Worm (Caenorhabditis elegans) whole organism, L3 larva: ENCODE results near the gene B0244.4.
A peak's percentile ranks its signal among the peaks of the same experiment; 100 is the strongest.

Experiments
- R02D3.7 ChIP-seq: fragments of 150-350 bp; optimal IDR thresholded peaks from 2 replicates; lab custom pipeline; 2014; ENCODE audit warnings: missing biosample characterization, missing genetic modification characterization
- aly-2 ChIP-seq: fragments of 150-350 bp; optimal IDR thresholded peaks from 2 replicates; lab custom pipeline; 2014; ENCODE audit warnings: missing biosample characterization, missing genetic modification characterization
- ama-1 ChIP-seq: fragments of 150-350 bp; optimal IDR thresholded peaks from 2 replicates; lab custom pipeline; 2018
- ceh-28 ChIP-seq: fragments of 150-350 bp; optimal IDR thresholded peaks from 2 replicates; lab custom pipeline; 2014; ENCODE audit warnings: missing biosample characterization, missing genetic modification reagents, missing genetic modification characterization
- ceh-82 ChIP-seq: fragments of 150-350 bp; optimal IDR thresholded peaks from 2 replicates; lab custom pipeline; 2014; ENCODE audit warnings: missing biosample characterization, missing genetic modification characterization
- ceh-9 ChIP-seq: sonication (generic microtip); optimal IDR thresholded peaks from 2 replicates; lab custom pipeline; 2018; ENCODE audit warnings: missing biosample characterization, missing genetic modification characterization
- daf-12 ChIP-seq: fragments of 150-350 bp; optimal IDR thresholded peaks from 2 replicates; lab custom pipeline; 2014; ENCODE audit warnings: missing biosample characterization, missing genetic modification reagents, missing genetic modification characterization
- egl-27 ChIP-seq: sonication (generic microtip); optimal IDR thresholded peaks from 4 replicates; lab custom pipeline; 2017; ENCODE audit warnings: missing biosample characterization, missing genetic modification reagents, missing genetic modification characterization
- egl-5 ChIP-seq: fragments of 150-350 bp; optimal IDR thresholded peaks from 2 replicates; lab custom pipeline; 2017; ENCODE audit warnings: missing biosample characterization, missing genetic modification reagents, missing genetic modification characterization, inconsistent platforms
- elt-2 ChIP-seq: sonication (generic microtip); optimal IDR thresholded peaks from 2 replicates; lab custom pipeline; 2016; ENCODE audit warnings: missing genetic modification reagents, mild to moderate bottlenecking, missing genetic modification characterization, missing compliant biosample characterization
- eor-1 ChIP-seq, 2 experiments: fragments of 150-350 bp; optimal IDR thresholded peaks; 2 replicates each; lab custom pipeline; 2014 to 2018; ENCODE audit warnings: missing biosample characterization in 2 of 2, missing genetic modification characterization in 2 of 2
- fkh-10 ChIP-seq: sonication (generic microtip); optimal IDR thresholded peaks from 2 replicates; lab custom pipeline; 2017; ENCODE audit warnings: missing biosample characterization, missing genetic modification reagents, missing genetic modification characterization
- fos-1 ChIP-seq: fragments of 150-350 bp; optimal IDR thresholded peaks from 2 replicates; lab custom pipeline; 2014; ENCODE audit warnings: missing biosample characterization, missing genetic modification characterization
- hmg-11 ChIP-seq: sonication (generic microtip); optimal IDR thresholded peaks from 2 replicates; lab custom pipeline; 2016; ENCODE audit warnings: missing genetic modification characterization, missing compliant biosample characterization
- jun-1 ChIP-seq: fragments of 150-350 bp; optimal IDR thresholded peaks from 2 replicates; lab custom pipeline; 2014; ENCODE audit warnings: missing biosample characterization, missing genetic modification reagents, missing genetic modification characterization
- lin-15B ChIP-seq: fragments of 150-350 bp; optimal IDR thresholded peaks from 2 replicates; lab custom pipeline; 2014; ENCODE audit warnings: missing biosample characterization, missing genetic modification characterization
- lin-39 ChIP-seq: fragments of 150-350 bp; optimal IDR thresholded peaks from 2 replicates; lab custom pipeline; 2018; ENCODE audit warnings: missing biosample characterization, missing genetic modification reagents, missing genetic modification characterization
- lsy-12 ChIP-seq: sonication (generic microtip); optimal IDR thresholded peaks from 2 replicates; lab custom pipeline; 2016; ENCODE audit warnings: mild to moderate bottlenecking, missing genetic modification characterization, missing compliant biosample characterization
- nfya-1 ChIP-seq: sonication (generic microtip); optimal IDR thresholded peaks from 2 replicates; lab custom pipeline; 2017; ENCODE audit warnings: missing genetic modification characterization, mild to moderate bottlenecking, missing compliant biosample characterization, antibody characterized with exemption, moderate library complexity; ENCODE audit not compliant: insufficient read depth
- nhr-11 ChIP-seq: fragments of 150-350 bp; optimal IDR thresholded peaks from 2 replicates; lab custom pipeline; 2014; ENCODE audit warnings: missing biosample characterization, missing genetic modification characterization
- nhr-12 ChIP-seq: fragments of 150-350 bp; optimal IDR thresholded peaks from 2 replicates; lab custom pipeline; 2014; ENCODE audit warnings: missing biosample characterization, missing genetic modification characterization
- nhr-23 ChIP-seq: fragments of 150-350 bp; optimal IDR thresholded peaks from 2 replicates; lab custom pipeline; 2014; ENCODE audit warnings: missing biosample characterization, missing genetic modification reagents, missing genetic modification characterization
- nhr-237 ChIP-seq: fragments of 150-350 bp; optimal IDR thresholded peaks from 2 replicates; lab custom pipeline; 2014; ENCODE audit warnings: missing biosample characterization, missing genetic modification characterization
- nhr-25 ChIP-seq: sonication (generic microtip); optimal IDR thresholded peaks from 2 replicates; lab custom pipeline; 2017; ENCODE audit warnings: missing biosample characterization, missing genetic modification characterization
- nhr-28 ChIP-seq: fragments of 150-350 bp; optimal IDR thresholded peaks from 2 replicates; lab custom pipeline; 2014; ENCODE audit warnings: missing biosample characterization, missing genetic modification characterization
- nhr-43 ChIP-seq: sonication (generic microtip); optimal IDR thresholded peaks from 2 replicates; lab custom pipeline; 2016; ENCODE audit warnings: mild to moderate bottlenecking, missing genetic modification characterization, missing compliant biosample characterization; ENCODE audit not compliant: poor library complexity, severe bottlenecking
- nhr-67 ChIP-seq: fragments of 150-350 bp; optimal IDR thresholded peaks from 2 replicates; lab custom pipeline; 2014; ENCODE audit warnings: missing biosample characterization, missing genetic modification characterization
- nhr-77 ChIP-seq: fragments of 150-350 bp; optimal IDR thresholded peaks from 2 replicates; lab custom pipeline; 2014; ENCODE audit warnings: missing biosample characterization, missing genetic modification characterization
- pha-4 ChIP-seq: fragments of 150-350 bp; optimal IDR thresholded peaks from 2 replicates; lab custom pipeline; 2014; ENCODE audit warnings: missing biosample characterization, missing genetic modification reagents, missing genetic modification characterization
- pqm-1 ChIP-seq: fragments of 150-350 bp; optimal IDR thresholded peaks from 2 replicates; lab custom pipeline; 2017; ENCODE audit warnings: missing biosample characterization, missing genetic modification characterization, inconsistent platforms
- sea-2 ChIP-seq: fragments of 150-350 bp; sonication (generic microtip); optimal IDR thresholded peaks from 4 replicates; lab custom pipeline; 2014; ENCODE audit warnings: missing biosample characterization, missing genetic modification reagents, missing genetic modification characterization
- skn-1 ChIP-seq: fragments of 150-350 bp; optimal IDR thresholded peaks from 2 replicates; lab custom pipeline; 2014; ENCODE audit warnings: missing biosample characterization, missing genetic modification characterization
- snpc-4 ChIP-seq: fragments of 150-350 bp; optimal IDR thresholded peaks from 2 replicates; lab custom pipeline; 2014; ENCODE audit warnings: missing biosample characterization, missing genetic modification characterization
- tbx-2 ChIP-seq: sonication (generic microtip); optimal IDR thresholded peaks from 2 replicates; lab custom pipeline; 2016; ENCODE audit warnings: mild to moderate bottlenecking, missing genetic modification characterization, missing compliant biosample characterization
- unc-39 ChIP-seq: sonication (generic microtip); optimal IDR thresholded peaks from 4 replicates; lab custom pipeline; 2017; ENCODE audit warnings: missing biosample characterization, missing genetic modification characterization
- unc-62 ChIP-seq: fragments of 150-350 bp; sonication (generic microtip); optimal IDR thresholded peaks from 4 replicates; lab custom pipeline; 2014; ENCODE audit warnings: missing biosample characterization, missing genetic modification reagents, missing genetic modification characterization
- zag-1 ChIP-seq: fragments of 150-350 bp; optimal IDR thresholded peaks from 2 replicates; lab custom pipeline; 2014; ENCODE audit warnings: missing biosample characterization, missing genetic modification characterization
- ztf-4 ChIP-seq: fragments of 150-350 bp; optimal IDR thresholded peaks from 2 replicates; lab custom pipeline; 2014; ENCODE audit warnings: missing biosample characterization, missing genetic modification characterization

Gene B0244.4

DNA sequence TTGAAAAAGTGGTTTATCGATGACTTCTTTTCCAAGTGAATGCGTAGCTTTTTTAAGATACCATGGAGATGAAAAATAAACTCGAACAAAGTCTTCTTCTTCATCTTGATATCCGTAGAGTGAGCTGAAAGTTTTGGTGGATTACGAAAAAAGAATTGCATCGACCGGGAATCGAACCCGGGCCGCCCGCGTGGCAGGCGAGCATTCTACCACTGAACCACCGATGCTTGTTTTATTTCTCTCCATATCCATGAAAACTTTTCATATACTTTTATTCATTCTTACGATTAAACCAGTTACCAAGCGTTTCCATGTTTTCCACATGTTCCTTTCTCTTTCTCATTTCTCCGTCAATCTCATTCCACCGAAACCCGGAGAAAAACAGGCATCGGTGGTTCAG lies 34.8 kb downstream of the B0244.4 start:
- TF ChIP-seq nhr-67 = no peak
- TF ChIP-seq lin-15B (tag; lab: Kevin White, UChicago) = no peak
- no peak for TF ChIP-seq ceh-9 (tag; lab: Kevin White, UChicago)
- TF ChIP-seq pqm-1 (tag; lab: Kevin White, UChicago) = no peak
- no peak for TF ChIP-seq skn-1
- no peak for TF ChIP-seq aly-2 (tag; lab: Kevin White, UChicago)
- no peak for TF ChIP-seq nhr-12 (tag; lab: Kevin White, UChicago)
- TF ChIP-seq lin-39 (tag; lab: Kevin White, UChicago) = no peak
- no peak for TF ChIP-seq egl-27 (tag; lab: Kevin White, UChicago)
- TF ChIP-seq fos-1 = no peak
- TF ChIP-seq zag-1 (tag; lab: Kevin White, UChicago) = no peak
- TF ChIP-seq, all 47 proteins: peak for 0

DNA sequence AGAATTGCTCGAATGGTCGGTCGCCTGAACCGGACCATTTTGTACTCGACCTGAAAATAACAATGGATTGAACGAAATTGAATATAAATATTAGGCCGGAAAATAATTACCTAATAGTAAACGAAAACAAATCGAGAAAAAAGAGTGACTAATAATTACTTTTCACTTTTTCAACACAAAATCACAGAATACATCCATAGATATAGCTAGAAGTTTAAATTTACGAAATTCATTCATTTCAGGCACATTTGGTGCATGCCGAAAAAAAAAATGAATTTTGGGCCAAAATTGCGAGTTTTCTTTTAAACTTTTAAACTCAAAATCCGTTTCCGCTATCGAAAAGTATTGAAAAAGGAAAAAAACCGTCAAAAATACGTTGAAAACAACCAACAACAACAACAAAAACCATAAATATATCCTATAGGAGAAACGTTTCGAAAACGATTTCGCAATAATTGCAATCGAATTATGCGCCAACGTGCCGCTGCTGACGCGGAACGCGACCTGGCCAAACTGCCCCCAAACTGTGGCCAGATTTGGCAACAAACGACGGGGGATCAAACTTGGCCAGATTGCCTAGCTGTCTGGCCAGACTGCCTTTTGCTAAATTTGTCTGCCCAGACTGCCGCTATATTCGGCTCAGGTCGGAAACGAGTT lies 38.1 kb downstream of the B0244.4 start, which contains the start of gene Y37B11A.3:
TSS of gene Y37B11A.3 (minus strand) at position 51 of the 657 bp plus-strand sequence.
- TF ChIP-seq nhr-11 = peak; percentile 11
- TF ChIP-seq egl-5 (tag; lab: Kevin White, UChicago) = peak; percentile 31
- TF ChIP-seq ceh-28 (tag; lab: Kevin White, UChicago) = peak; percentile 35
- peak; percentile 85 for TF ChIP-seq nhr-25 (tag; lab: Kevin White, UChicago)
- TF ChIP-seq R02D3.7 (tag; lab: Kevin White, UChicago) = peak; percentile 73
- TF ChIP-seq hmg-11 (tag; lab: Kevin White, UChicago) = peak; percentile 77
- peak; percentile 82 for TF ChIP-seq lin-15B (tag; lab: Kevin White, UChicago)
- TF ChIP-seq lsy-12 (tag; lab: Kevin White, UChicago) = peak; percentile 60
- peak; percentile 82 for TF ChIP-seq nfya-1 (tag; lab: Kevin White, UChicago)
- TF ChIP-seq nhr-12 (tag; lab: Kevin White, UChicago) = no peak
- TF ChIP-seq snpc-4 (tag; lab: Kevin White, UChicago) = peak; percentile 58
- peak; percentile 58 for TF ChIP-seq tbx-2 (tag; lab: Kevin White, UChicago)
- no peak for TF ChIP-seq ztf-4 (tag; lab: Kevin White, UChicago)
- no peak for TF ChIP-seq egl-27 (tag; lab: Kevin White, UChicago)
- peak; percentile 37 for TF ChIP-seq elt-2 (tag; lab: Kevin White, UChicago)
- TF ChIP-seq nhr-43 (tag; lab: Kevin White, UChicago) = peak; percentile 74
- peak; percentile 80 for TF ChIP-seq nhr-23 (tag; lab: Kevin White, UChicago)
- peak; percentile 87 for TF ChIP-seq lin-39 (tag; lab: Kevin White, UChicago)
- TF ChIP-seq sea-2 (GFP tag; lab: Kevin White, UChicago) = no peak

DNA sequence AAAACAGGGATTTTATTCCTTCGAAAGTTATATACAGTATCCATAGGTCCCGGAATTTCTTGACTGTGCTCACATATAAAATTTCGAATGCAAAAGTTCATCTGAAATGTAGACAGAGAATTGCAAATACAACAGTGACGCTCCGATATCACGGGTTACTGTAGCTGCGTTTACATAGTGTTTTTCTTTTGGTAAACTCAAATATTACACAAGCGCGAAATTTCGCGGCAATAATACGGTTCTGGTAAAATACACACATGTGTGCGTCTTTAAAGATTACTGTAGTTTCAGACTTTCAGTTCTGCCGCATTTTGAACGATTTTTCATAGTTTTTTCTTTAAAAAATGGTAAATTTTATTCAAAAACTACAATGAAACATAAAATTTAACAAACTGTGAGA lies 43.3 kb downstream of the B0244.4 start, which contains the start of gene rev-3:
TSS of gene rev-3 (minus strand) at position 101 of the 400 bp plus-strand sequence.
- TF ChIP-seq nhr-25 (tag; lab: Kevin White, UChicago) (no peak), jun-1 (tag; lab: Kevin White, UChicago) (no peak), R02D3.7 (tag; lab: Kevin White, UChicago) (no peak), ceh-28 (tag; lab: Kevin White, UChicago) (no peak), unc-62 (GFP tag; lab: Kevin White, UChicago) (no peak), nhr-237 (tag; lab: Kevin White, UChicago) (no peak), eor-1 (tag; optimal IDR thresholded peaks at IDR 0.05; lab: Kevin White, UChicago) (no peak), nhr-28 (tag; lab: Kevin White, UChicago) (no peak), ama-1 (no peak), nhr-43 (tag; lab: Kevin White, UChicago) (no peak), lin-39 (tag; lab: Kevin White, UChicago) (no peak), lsy-12 (tag; lab: Kevin White, UChicago) (no peak), nhr-11 (no peak), nhr-23 (tag; lab: Kevin White, UChicago) (no peak), pha-4 (tag; lab: Kevin White, UChicago) (no peak), snpc-4 (tag; lab: Kevin White, UChicago) (no peak)

DNA sequence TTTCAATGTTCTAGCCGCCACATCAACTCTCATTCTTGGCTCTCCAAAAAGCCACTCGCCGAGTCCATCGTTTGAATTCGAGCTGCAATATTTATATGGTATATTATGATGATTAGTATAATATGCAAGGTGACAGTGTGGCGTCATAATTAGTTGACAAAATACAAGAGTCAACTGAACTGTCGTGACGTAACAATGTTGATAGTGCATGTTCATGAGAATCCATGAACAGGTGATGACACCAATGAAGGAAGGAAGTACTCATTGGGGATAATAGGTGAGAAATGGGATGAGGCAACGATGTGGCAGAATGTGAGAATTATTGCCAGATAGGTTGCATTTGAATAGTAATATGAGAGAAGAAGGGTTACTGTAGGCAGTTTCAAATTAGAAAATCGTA lies 47.7 kb downstream of the B0244.4 start:
- TF ChIP-seq nhr-28 (tag; lab: Kevin White, UChicago) (no peak), unc-39 (tag; lab: Kevin White, UChicago) (no peak), jun-1 (tag; lab: Kevin White, UChicago) (no peak), fkh-10 (GFP tag; lab: Kevin White, UChicago) (no peak), ceh-82 (tag; lab: Kevin White, UChicago) (no peak), nhr-25 (tag; lab: Kevin White, UChicago) (no peak), tbx-2 (tag; lab: Kevin White, UChicago) (no peak), pqm-1 (tag; lab: Kevin White, UChicago) (no peak), nhr-23 (tag; lab: Kevin White, UChicago) (no peak), pha-4 (tag; lab: Kevin White, UChicago) (no peak), nhr-77 (tag; lab: Kevin White, UChicago) (no peak), daf-12 (tag; lab: Kevin White, UChicago) (no peak)
